Worm (Caenorhabditis elegans) whole organism, L4 larva: ENCODE measurements around the gene lips-6.

Source experiments
- D1046.2 ChIP-seq: fragments of 200-800 bp; sonication (Bioruptor generic); IDR thresholded peaks from 2 replicates; pipeline ENCODE4 v1.3.6; 2022; ENCODE audit warnings: missing genetic modification characterization, missing compliant biosample characterization
- R02D3.7 ChIP-seq: fragments of 150-350 bp; sonication (generic microtip); optimal IDR thresholded peaks from 3 replicates; lab custom pipeline; 2014; ENCODE audit warnings: missing biosample characterization, missing genetic modification characterization
- T20F7.1 ChIP-seq: fragments of 200-800 bp; sonication (Bioruptor generic); optimal IDR thresholded peaks from 2 replicates; lab custom pipeline; 2018; ENCODE audit warnings: mild to moderate bottlenecking, missing genetic modification characterization, missing compliant biosample characterization
- T26A8.4 ChIP-seq: fragments of 200-800 bp; sonication (Bioruptor generic); IDR thresholded peaks from 2 replicates; pipeline ENCODE4 v1.3.6; 2022; ENCODE audit warnings: missing genetic modification characterization, missing compliant biosample characterization
- Y105C5A.15 ChIP-seq: fragments of 200-800 bp; sonication (Bioruptor generic); IDR thresholded peaks from 2 replicates; pipeline ENCODE4 v1.3.6; 2022; ENCODE audit warnings: missing genetic modification characterization, missing compliant biosample characterization
- ZK337.2 ChIP-seq: fragments of 200-800 bp; sonication (Bioruptor generic); IDR thresholded peaks from 2 replicates; pipeline ENCODE4 v1.3.6; 2022; ENCODE audit warnings: missing genetic modification reagents, missing genetic modification characterization, missing compliant biosample characterization
- aha-1 ChIP-seq: fragments of 150-350 bp; peaks from one replicate; lab custom pipeline; 2014; ENCODE audit warnings: missing biosample characterization, missing genetic modification characterization
- aly-2 ChIP-seq: sonication (generic microtip); optimal IDR thresholded peaks from 2 replicates; lab custom pipeline; 2018; ENCODE audit warnings: missing biosample characterization, missing genetic modification characterization
- ama-1 ChIP-seq: fragments of 150-350 bp; optimal IDR thresholded peaks from 2 replicates; lab custom pipeline; 2014; ENCODE audit warnings: inconsistent platforms, mixed read lengths
- arid-1 ChIP-seq: fragments of 200-800 bp; sonication (Bioruptor generic); conservative IDR thresholded peaks from 2 replicates; pipeline ENCODE4 v1.3.6; 2022; ENCODE audit warnings: missing genetic modification reagents, missing genetic modification characterization, missing compliant biosample characterization
- ctbp-1 ChIP-seq: fragments of 200-800 bp; sonication (Bioruptor generic); IDR thresholded peaks from 2 replicates; pipeline ENCODE4 v1.3.6; 2022; ENCODE audit warnings: missing genetic modification reagents, missing genetic modification characterization, missing compliant biosample characterization
- daf-16 ChIP-seq, 3 experiments: sonication (generic microtip); optimal IDR thresholded peaks; 2 replicates each; lab custom pipeline; 2016 to 2017; ENCODE audit warnings: missing genetic modification characterization in 3 of 3, missing genetic modification reagents in 3 of 3, mild to moderate bottlenecking in 2 of 3, missing compliant biosample characterization in 2 of 3, missing biosample characterization in 1 of 3, moderate library complexity in 1 of 3
- daf-19 ChIP-seq: fragments of 200-800 bp; sonication (Bioruptor generic); conservative IDR thresholded peaks from 2 replicates; pipeline ENCODE4 v1.3.6; 2022; ENCODE audit warnings: missing genetic modification characterization, missing compliant biosample characterization
- daf-8 ChIP-seq: fragments of 200-800 bp; sonication (Bioruptor generic); IDR thresholded peaks from 2 replicates; pipeline ENCODE4 v1.3.6; 2022; ENCODE audit warnings: missing genetic modification characterization, missing compliant biosample characterization
- dpl-1 ChIP-seq: fragments of 150-350 bp; optimal IDR thresholded peaks from 2 replicates; lab custom pipeline; 2014; ENCODE audit warnings: missing biosample characterization, missing genetic modification reagents, missing genetic modification characterization
- duxl-1 ChIP-seq: sonication (generic microtip); optimal IDR thresholded peaks from 2 replicates; lab custom pipeline; 2016; ENCODE audit warnings: mild to moderate bottlenecking, missing genetic modification characterization, moderate library complexity, missing compliant biosample characterization; ENCODE audit not compliant: poor library complexity
- dve-1 ChIP-seq: sonication (generic microtip); optimal IDR thresholded peaks from 2 replicates; lab custom pipeline; 2017; ENCODE audit warnings: antibody characterized with exemption, mild to moderate bottlenecking, missing genetic modification characterization, missing compliant biosample characterization; ENCODE audit not compliant: insufficient read depth
- egl-43 ChIP-seq: fragments of 200-800 bp; sonication (Bioruptor generic); IDR thresholded peaks from 2 replicates; pipeline ENCODE4 v1.3.6; 2022; ENCODE audit warnings: missing genetic modification reagents, missing genetic modification characterization, missing compliant biosample characterization
- hlh-11 ChIP-seq: fragments of 200-800 bp; sonication (Bioruptor generic); optimal IDR thresholded peaks from 2 replicates; lab custom pipeline; 2018; ENCODE audit warnings: mild to moderate bottlenecking, missing genetic modification characterization, missing compliant biosample characterization
- hlh-30 ChIP-seq: sonication (generic microtip); optimal IDR thresholded peaks from 2 replicates; lab custom pipeline; 2017; ENCODE audit warnings: antibody characterized with exemption, mild to moderate bottlenecking, missing genetic modification characterization, missing compliant biosample characterization; ENCODE audit not compliant: insufficient read depth
- lin-1 ChIP-seq: fragments of 200-800 bp; sonication (Bioruptor generic); IDR thresholded peaks from 2 replicates; pipeline ENCODE4 v1.3.6; 2022; ENCODE audit warnings: missing genetic modification reagents, missing genetic modification characterization, missing compliant biosample characterization
- lin-38 ChIP-seq: fragments of 200-800 bp; sonication (Bioruptor generic); IDR thresholded peaks from 2 replicates; pipeline ENCODE4 v1.3.6; 2022; ENCODE audit warnings: missing genetic modification reagents, missing genetic modification characterization, missing compliant biosample characterization
- lir-3 ChIP-seq: sonication (generic microtip); optimal IDR thresholded peaks from 2 replicates; lab custom pipeline; 2016; ENCODE audit warnings: mild to moderate bottlenecking, missing genetic modification characterization, missing compliant biosample characterization
- lsy-2 ChIP-seq, 2 experiments: fragments of 150-350 bp in 1 of 2; sonication (generic microtip) in 1 of 2; optimal IDR thresholded peaks; 2 replicates each; lab custom pipeline; 2014 to 2017; ENCODE audit warnings: missing biosample characterization in 2 of 2, missing genetic modification characterization in 2 of 2
- madf-5 ChIP-seq, 2 experiments: fragments of 200-800 bp; sonication (Bioruptor generic); IDR thresholded peaks; 2 replicates each; pipeline ENCODE4 v1.3.6; 2022; ENCODE audit warnings: missing compliant biosample characterization in 2 of 2, missing genetic modification characterization in 2 of 2
- mep-1 ChIP-seq: fragments of 150-350 bp; sonication (generic microtip); optimal IDR thresholded peaks from 3 replicates; lab custom pipeline; 2014; ENCODE audit warnings: missing biosample characterization, missing genetic modification characterization
- mes-2 ChIP-seq: sonication (generic microtip); optimal IDR thresholded peaks from 2 replicates; lab custom pipeline; 2016; ENCODE audit warnings: missing genotype, mild to moderate bottlenecking, missing genetic modification characterization, missing compliant biosample characterization; ENCODE audit not compliant: poor library complexity, severe bottlenecking
- mxl-3 ChIP-seq: fragments of 200-800 bp; sonication (Bioruptor generic); optimal IDR thresholded peaks from 2 replicates; lab custom pipeline; 2018; ENCODE audit warnings: mild to moderate bottlenecking, missing genetic modification characterization, missing compliant biosample characterization
- nhr-102 ChIP-seq: sonication (generic microtip); optimal IDR thresholded peaks from 2 replicates; lab custom pipeline; 2016; ENCODE audit warnings: mild to moderate bottlenecking, missing genetic modification characterization, moderate library complexity, missing compliant biosample characterization
- nhr-11 ChIP-seq: fragments of 150-350 bp; optimal IDR thresholded peaks from 2 replicates; lab custom pipeline; 2014; ENCODE audit warnings: missing biosample characterization, missing genetic modification characterization
- nhr-111 ChIP-seq: fragments of 200-800 bp; sonication (Bioruptor generic); optimal IDR thresholded peaks from 2 replicates; lab custom pipeline; 2018; ENCODE audit warnings: mild to moderate bottlenecking, missing genetic modification characterization, missing compliant biosample characterization
- nhr-28 ChIP-seq: fragments of 150-350 bp; optimal IDR thresholded peaks from 2 replicates; lab custom pipeline; 2014; ENCODE audit warnings: missing biosample characterization, missing genetic modification characterization
- nhr-48 ChIP-seq: sonication (generic microtip); optimal IDR thresholded peaks from 2 replicates; lab custom pipeline; 2016; ENCODE audit warnings: mild to moderate bottlenecking, missing genetic modification characterization, missing compliant biosample characterization
- nhr-76 ChIP-seq: fragments of 150-350 bp; optimal IDR thresholded peaks from 2 replicates; lab custom pipeline; 2014; ENCODE audit warnings: missing biosample characterization, missing genetic modification characterization
- nhr-77 ChIP-seq: fragments of 150-350 bp; optimal IDR thresholded peaks from 2 replicates; lab custom pipeline; 2014; ENCODE audit warnings: missing biosample characterization, missing genetic modification characterization
- pha-4 ChIP-seq, 2 experiments: fragments of 150-350 bp in 1 of 2; fragments of 200-800 bp in 1 of 2; sonication (Bioruptor generic) in 1 of 2; IDR thresholded peaks in 1 of 2; optimal IDR thresholded peaks in 1 of 2; 2 replicates each; pipeline versions ENCODE4 v1.3.6 to Lab custom; 2014 to 2022; ENCODE audit warnings: missing genetic modification characterization in 2 of 2, missing genetic modification reagents in 2 of 2, missing biosample characterization in 1 of 2, missing compliant biosample characterization in 1 of 2
- rbr-2 ChIP-seq: sonication (generic microtip); optimal IDR thresholded peaks from 2 replicates; lab custom pipeline; 2016; ENCODE audit warnings: missing genotype, missing genetic modification characterization, missing compliant biosample characterization
- saeg-2 ChIP-seq: fragments of 200-800 bp; sonication (Bioruptor generic); IDR thresholded peaks from 2 replicates; pipeline ENCODE4 v1.3.6; 2022; ENCODE audit warnings: missing genetic modification reagents, missing genetic modification characterization, missing compliant biosample characterization
- set-16 ChIP-seq: fragments of 200-800 bp; sonication (Bioruptor generic); IDR thresholded peaks from 2 replicates; pipeline ENCODE4 v1.3.6; 2022; ENCODE audit warnings: missing genetic modification reagents, missing genetic modification characterization, missing compliant biosample characterization
- snpc-4 ChIP-seq: fragments of 150-350 bp; optimal IDR thresholded peaks from 2 replicates; lab custom pipeline; 2014; ENCODE audit warnings: missing biosample characterization, missing genetic modification characterization
- tag-97 ChIP-seq: fragments of 200-800 bp; sonication (Bioruptor generic); IDR thresholded peaks from 2 replicates; pipeline ENCODE4 v1.3.6; 2022; ENCODE audit warnings: missing genetic modification characterization, missing compliant biosample characterization
- unc-130 ChIP-seq: sonication (generic microtip); optimal IDR thresholded peaks from 2 replicates; lab custom pipeline; 2016; ENCODE audit warnings: missing genetic modification reagents, missing genetic modification characterization, missing compliant biosample characterization
- unc-62 ChIP-seq, 3 experiments: fragments of 150-350 bp in 1 of 3; sonication (generic microtip); optimal IDR thresholded peaks in 2 of 3; peaks in 1 of 3; 1 replicate in 1 of 3; 2 replicates in 2 of 3; lab custom pipeline; 2014 to 2017; ENCODE audit warnings: missing biosample characterization in 3 of 3, missing genetic modification characterization in 3 of 3, missing genetic modification reagents in 3 of 3, missing genotype in 1 of 3
- zfp-2 ChIP-seq: sonication (generic microtip); optimal IDR thresholded peaks from 2 replicates; lab custom pipeline; 2016; ENCODE audit warnings: mild to moderate bottlenecking, missing genetic modification characterization, missing compliant biosample characterization
- zip-11 ChIP-seq: fragments of 200-800 bp; sonication (Bioruptor generic); IDR thresholded peaks from 2 replicates; pipeline ENCODE4 v1.3.6; 2022; ENCODE audit warnings: missing genetic modification characterization, missing compliant biosample characterization
- ztf-11 ChIP-seq: fragments of 150-350 bp; optimal IDR thresholded peaks from 2 replicates; lab custom pipeline; 2014; ENCODE audit warnings: missing biosample characterization, missing genetic modification characterization
- ztf-7 ChIP-seq: fragments of 150-350 bp; optimal IDR thresholded peaks from 2 replicates; lab custom pipeline; 2014; ENCODE audit warnings: missing biosample characterization, missing genetic modification characterization

The lips-6 gene

ce11 chrIV:12040431-12040830 is 24.9 kb upstream of the lips-6 start:
- TF ChIP-seq unc-62 (GFP tag; optimal IDR thresholded peaks at IDR 0.05 in 1 of 2; lab: Kevin White, UChicago) (peak in 1 of 2 experiments; percentile 43), unc-62 (tag; optimal IDR thresholded peaks at IDR 0.05; lab: Kevin White, UChicago) (no peak), dve-1 (tag; lab: Kevin White, UChicago) (peak; percentile 0), dpl-1 (GFP tag; lab: Kevin White, UChicago) (no peak), ZK337.2 (GFP tag; lab: Robert Waterston, UW) (no peak), nhr-28 (peak; percentile 44), nhr-76 (tag; lab: Kevin White, UChicago) (no peak), mxl-3 (GFP tag; lab: Kevin White, UChicago) (peak; percentile 30), zfp-2 (tag; lab: Kevin White, UChicago) (no peak), aha-1 (tag; lab: Kevin White, UChicago) (peak; percentile 46), daf-16 (GFP tag; optimal IDR thresholded peaks at IDR 0.05; lab: Kevin White, UChicago) (no peak), daf-16 (tag; optimal IDR thresholded peaks at IDR 0.05; lab: Kevin White, UChicago) (peak; percentile 36), hlh-11 (tag; lab: Kevin White, UChicago) (peak; percentile 39), T20F7.1 (GFP tag; lab: Kevin White, UChicago) (no peak), hlh-30 (peak; percentile 81)
- TF ChIP-seq, all 104 proteins: peak for 8

ce11 chrIV:12036924-12037323 is 21.4 kb upstream of the lips-6 start:
- no peak for TF ChIP-seq unc-130 (GFP tag; lab: Kevin White, UChicago)
- TF ChIP-seq duxl-1 (tag; lab: Kevin White, UChicago) = peak; percentile 4
- peak; percentile 23 for TF ChIP-seq mes-2 (tag; lab: Kevin White, UChicago)
- no peak for TF ChIP-seq lin-1 (GFP tag; lab: Robert Waterston, UW)
- no peak for TF ChIP-seq set-16 (GFP tag; lab: Robert Waterston, UW)
- TF ChIP-seq zip-11 (GFP tag; lab: Robert Waterston, UW) = no peak
- peak; percentile 73 for TF ChIP-seq mep-1 (tag; lab: Kevin White, UChicago)
- 0 out of 2 replicates have a peak, but pooled peaks have one; percentile 38 for TF ChIP-seq Y105C5A.15 (GFP tag; lab: Robert Waterston, UW)
- TF ChIP-seq madf-5 (GFP tag; IDR thresholded peaks at IDR 0.05; lab: Robert Waterston, UW) = 0 out of 4 replicates have a peak, but pooled peaks of 1 of the 2 experiments have one; percentile 12
- TF ChIP-seq daf-8 (GFP tag; lab: Robert Waterston, UW) = no peak
- TF ChIP-seq nhr-77 (tag; lab: Kevin White, UChicago) = peak; percentile 34
- peak; percentile 26 for TF ChIP-seq dve-1 (tag; lab: Kevin White, UChicago)
- TF ChIP-seq tag-97 (GFP tag; lab: Robert Waterston, UW) = no peak
- no peak for TF ChIP-seq R02D3.7 (tag; lab: Kevin White, UChicago)
- peak in 1 of 2 experiments; percentile 76 for TF ChIP-seq lsy-2 (tag; optimal IDR thresholded peaks at IDR 0.05; lab: Kevin White, UChicago)
- TF ChIP-seq T20F7.1 (GFP tag; lab: Kevin White, UChicago) = peak; percentile 0
- no peak for TF ChIP-seq snpc-4 (tag; lab: Kevin White, UChicago)
- no peak for TF ChIP-seq ama-1 (lab: Kevin White, UChicago)
- TF ChIP-seq nhr-11 (tag; lab: Kevin White, UChicago) = no peak
- no peak for TF ChIP-seq egl-43 (GFP tag; lab: Robert Waterston, UW)
- TF ChIP-seq arid-1 (GFP tag; lab: Robert Waterston, UW) = peak; percentile 49; the same call in 1 of the 2 replicates
- no peak for TF ChIP-seq saeg-2 (GFP tag; lab: Robert Waterston, UW)
- TF ChIP-seq dpl-1 (GFP tag; lab: Kevin White, UChicago) = no peak
- peak; percentile 38 for TF ChIP-seq nhr-102
- no peak for TF ChIP-seq T26A8.4
- no peak for TF ChIP-seq lir-3
- no peak for TF ChIP-seq daf-16 (GFP tag; optimal IDR thresholded peaks at IDR 0.05; lab: Kevin White, UChicago)
- TF ChIP-seq daf-16 (tag; optimal IDR thresholded peaks at IDR 0.05; lab: Kevin White, UChicago) = peak; percentile 43
- TF ChIP-seq rbr-2 (tag; lab: Kevin White, UChicago) = peak; percentile 6
- peak; percentile 27 for TF ChIP-seq ztf-7
- TF ChIP-seq daf-19 (GFP tag; lab: Robert Waterston, UW) = no peak
- no peak for TF ChIP-seq ztf-11 (tag; lab: Kevin White, UChicago)
- TF ChIP-seq nhr-111 = no peak
- no peak for TF ChIP-seq ctbp-1 (GFP tag; lab: Robert Waterston, UW)
- TF ChIP-seq pha-4 (GFP tag; IDR thresholded peaks at IDR 0.05; lab: Robert Waterston, UW) = no peak
- no peak for TF ChIP-seq pha-4 (tag; optimal IDR thresholded peaks at IDR 0.05; lab: Kevin White, UChicago)
- peak; percentile 23 for TF ChIP-seq nhr-48 (tag; lab: Kevin White, UChicago)
- no peak for TF ChIP-seq D1046.2 (GFP tag; lab: Robert Waterston, UW)
- no peak for TF ChIP-seq aly-2 (tag; lab: Kevin White, UChicago)
- peak; percentile 5 for TF ChIP-seq hlh-30
- TF ChIP-seq lin-38 (GFP tag; lab: Robert Waterston, UW) = peak; percentile 32; the same call in 1 of the 2 replicates
- no peak for TF ChIP-seq mxl-3 (GFP tag; lab: Kevin White, UChicago)
